Fruit fly (Drosophila melanogaster): ENCODE data around the gene CG43317.

- TF ChIP-seq CG8478 (optimal IDR thresholded peaks at IDR 0.05) = no peak
- TF ChIP-seq CTCF (optimal IDR thresholded peaks at IDR 0.05) = no peak
Observed at dm6 chr3R:15853347-15853746, 19.1 kb upstream of the CG43317 start, which contains the start of gene cv-d.

Measured in S2 (cell line).